Fruit fly (Drosophila melanogaster) whole organism, embryonic: ENCODE results near the gene CG10492.

Experiments
- Adf1 ChIP-seq: fragments of 200-800 bp; sonication (Bioruptor generic); IDR thresholded peaks from 2 replicates; pipeline ENCODE4 v1.3.6; 2022; ENCODE audit warnings: missing biosample characterization, missing genetic modification characterization
- Atf3 ChIP-seq: fragments of 200-800 bp; sonication (Bioruptor generic); optimal IDR thresholded peaks from 3 replicates; lab custom pipeline; 2016; ENCODE audit warnings: missing biosample characterization, missing genetic modification characterization
- CG10274 ChIP-seq: fragments of 200-800 bp; sonication (Bioruptor generic); optimal IDR thresholded peaks from 3 replicates; lab custom pipeline; 2017; ENCODE audit warnings: missing biosample characterization, mild to moderate bottlenecking, missing genetic modification characterization
- CG10543 ChIP-seq: fragments of 200-800 bp; sonication (Bioruptor generic); optimal IDR thresholded peaks from 3 replicates; lab custom pipeline; 2017; ENCODE audit warnings: missing biosample characterization, mild to moderate bottlenecking, missing genetic modification characterization, moderate library complexity
- CG11504 ChIP-seq: fragments of 200-800 bp; sonication (Bioruptor generic); optimal IDR thresholded peaks from 3 replicates; lab custom pipeline; 2019; ENCODE audit warnings: missing biosample characterization, mild to moderate bottlenecking, missing genetic modification characterization, moderate library complexity
- CG12071 ChIP-seq: fragments of 200-800 bp; sonication (Bioruptor generic); optimal IDR thresholded peaks from 3 replicates; lab custom pipeline; 2018; ENCODE audit warnings: missing biosample characterization, mild to moderate bottlenecking, missing genetic modification characterization
- CG12104 ChIP-seq: fragments of 200-800 bp; sonication (Bioruptor generic); optimal IDR thresholded peaks from 3 replicates; lab custom pipeline; 2016; ENCODE audit warnings: missing biosample characterization, missing genetic modification characterization
- CG14441 ChIP-seq: fragments of 200-800 bp; sonication (Bioruptor generic); IDR thresholded peaks from 2 replicates; pipeline ENCODE4 v1.3.6; 2022; ENCODE audit warnings: missing biosample characterization, missing genetic modification characterization
- CG15073 ChIP-seq: fragments of 200-800 bp; sonication (Bioruptor generic); optimal IDR thresholded peaks from 2 replicates; lab custom pipeline; 2016; ENCODE audit warnings: missing biosample characterization, missing genetic modification characterization
- CG1602 ChIP-seq: fragments of 200-800 bp; sonication (Bioruptor generic); optimal IDR thresholded peaks from 3 replicates; lab custom pipeline; 2016; ENCODE audit warnings: missing biosample characterization, missing genetic modification characterization
- CG17361 ChIP-seq: fragments of 200-800 bp; sonication (Bioruptor generic); IDR thresholded peaks from 3 replicates; pipeline ENCODE4 v1.3.6; 2022; ENCODE audit warnings: missing biosample characterization, missing genetic modification characterization
- CG18476 ChIP-seq: fragments of 200-800 bp; sonication (Bioruptor generic); optimal IDR thresholded peaks from 2 replicates; lab custom pipeline; 2016; ENCODE audit warnings: missing biosample characterization, mild to moderate bottlenecking, missing genetic modification characterization
- CG2199 ChIP-seq: fragments of 200-800 bp; sonication (Bioruptor generic); IDR thresholded peaks from 3 replicates; pipeline ENCODE4 v1.3.6; 2022; ENCODE audit warnings: missing biosample characterization, missing genetic modification characterization
- CG32532 ChIP-seq: fragments of 200-800 bp; sonication (Bioruptor generic); IDR thresholded peaks from 2 replicates; pipeline ENCODE4 v1.3.6; 2022; ENCODE audit warnings: missing biosample characterization, missing genetic modification characterization
- CG33213 ChIP-seq: fragments of 200-800 bp; sonication (Bioruptor generic); optimal IDR thresholded peaks from 3 replicates; lab custom pipeline; 2016; ENCODE audit warnings: missing biosample characterization, missing genetic modification characterization
- CG3847 ChIP-seq: fragments of 200-800 bp; sonication (Bioruptor generic); IDR thresholded peaks from 2 replicates; pipeline ENCODE4 v1.3.6; 2022; ENCODE audit warnings: missing biosample characterization, missing genetic modification characterization
- CG4617 ChIP-seq: fragments of 200-800 bp; sonication (Bioruptor generic); optimal IDR thresholded peaks from 3 replicates; lab custom pipeline; 2016; ENCODE audit warnings: missing biosample characterization, missing genetic modification characterization, borderline replicate concordance
- CG6175 ChIP-seq: fragments of 200-800 bp; sonication (Bioruptor generic); IDR thresholded peaks from 3 replicates; pipeline ENCODE4 v1.3.6; 2022; ENCODE audit warnings: missing biosample characterization, missing genetic modification characterization
- CG6689 ChIP-seq: fragments of 200-800 bp; sonication (Bioruptor generic); IDR thresholded peaks from 2 replicates; pipeline ENCODE4 v1.3.6; 2022; ENCODE audit warnings: missing biosample characterization, missing genetic modification characterization
- CG9817 ChIP-seq: fragments of 200-800 bp; sonication (Bioruptor generic); optimal IDR thresholded peaks from 2 replicates; lab custom pipeline; 2018; ENCODE audit warnings: missing biosample characterization, mild to moderate bottlenecking, missing genetic modification characterization, moderate library complexity
- CTCF ChIP-seq: fragments of 200-800 bp; sonication (Bioruptor generic); optimal IDR thresholded peaks from 2 replicates; lab custom pipeline; 2017; ENCODE audit warnings: missing biosample characterization, mild to moderate bottlenecking, missing genetic modification characterization, moderate library complexity
- CoRest ChIP-seq: fragments of 200-800 bp; sonication (Bioruptor generic); optimal IDR thresholded peaks from 3 replicates; lab custom pipeline; 2018; ENCODE audit warnings: missing biosample characterization, mild to moderate bottlenecking, missing genetic modification characterization, moderate library complexity
- CrebB ChIP-seq: fragments of 200-800 bp; sonication (Bioruptor generic); optimal IDR thresholded peaks from 3 replicates; lab custom pipeline; 2018; ENCODE audit warnings: missing biosample characterization, mild to moderate bottlenecking, missing genetic modification characterization
- Deaf1 ChIP-seq: fragments of 200-800 bp; optimal IDR thresholded peaks from 3 replicates; lab custom pipeline; 2019; ENCODE audit warnings: missing biosample characterization, mild to moderate bottlenecking, missing genetic modification characterization, moderate library complexity
- Dp ChIP-seq: fragments of 200-800 bp; sonication (Bioruptor generic); optimal IDR thresholded peaks from 2 replicates; lab custom pipeline; 2018; ENCODE audit warnings: missing biosample characterization, mild to moderate bottlenecking, missing genetic modification characterization, moderate library complexity
- E2f2 ChIP-seq: fragments of 200-800 bp; sonication (Bioruptor generic); IDR thresholded peaks from 2 replicates; pipeline ENCODE4 v1.3.6; 2022; ENCODE audit warnings: missing biosample characterization, missing genetic modification characterization
- Eip74EF ChIP-seq, 2 experiments: fragments of 200-800 bp in 1 of 2; fragments of >200 bp in 1 of 2; sonication (Bioruptor generic) in 1 of 2; optimal IDR thresholded peaks; 2 replicates each; lab custom pipeline; 2017 to 2019; ENCODE audit warnings: missing biosample characterization in 2 of 2, missing genetic modification characterization in 2 of 2, mild to moderate bottlenecking in 1 of 2, moderate library complexity in 1 of 2
- Fer1 ChIP-seq: fragments of 200-800 bp; sonication (Bioruptor generic); optimal IDR thresholded peaks from 2 replicates; lab custom pipeline; 2017; ENCODE audit warnings: missing biosample characterization, mild to moderate bottlenecking, missing genetic modification characterization
- Fer2 ChIP-seq: fragments of 200-800 bp; sonication (Bioruptor generic); optimal IDR thresholded peaks from 2 replicates; lab custom pipeline; 2018; ENCODE audit warnings: missing biosample characterization, mild to moderate bottlenecking, missing genetic modification characterization, moderate library complexity
- Hmr ChIP-seq: fragments of 200-800 bp; sonication (Bioruptor generic); optimal IDR thresholded peaks from 3 replicates; lab custom pipeline; 2017; ENCODE audit warnings: mild to moderate bottlenecking, missing biosample characterization, missing genetic modification reagents, missing genetic modification characterization
- Lim3 ChIP-seq: fragments of 200-800 bp; sonication (Bioruptor generic); IDR thresholded peaks from 2 replicates; pipeline ENCODE4 v1.3.6; 2022; ENCODE audit warnings: missing biosample characterization, missing genetic modification characterization
- MBD-R2 ChIP-seq: fragments of 200-800 bp; sonication (Bioruptor generic); IDR thresholded peaks from 2 replicates; pipeline ENCODE4 v1.3.6; 2022; ENCODE audit warnings: missing biosample characterization, missing genetic modification characterization
- MESR4 ChIP-seq: fragments of 200-800 bp; sonication (Bioruptor generic); optimal IDR thresholded peaks from 2 replicates; lab custom pipeline; 2018; ENCODE audit warnings: missing biosample characterization, mild to moderate bottlenecking, missing genetic modification characterization, moderate library complexity
- Opbp ChIP-seq: fragments of 200-800 bp; sonication (Bioruptor generic); IDR thresholded peaks from 3 replicates; pipeline ENCODE4 v1.3.6; 2022; ENCODE audit warnings: missing biosample characterization, missing genetic modification characterization; ENCODE audit not compliant: partially characterized antibody
- Pdp1 ChIP-seq, 2 experiments: fragments of 200-800 bp; sonication (Bioruptor generic); optimal IDR thresholded peaks; 3 replicates each; lab custom pipeline; 2016; ENCODE audit warnings: missing biosample characterization in 2 of 2, missing genetic modification characterization in 2 of 2, mild to moderate bottlenecking in 1 of 2, moderate library complexity in 1 of 2
- Sry-δ ChIP-seq: fragments of 200-800 bp; sonication (Bioruptor generic); optimal IDR thresholded peaks from 2 replicates; lab custom pipeline; 2016; ENCODE audit warnings: missing biosample characterization, missing genetic modification characterization
- YL-1 ChIP-seq: fragments of 200-800 bp; sonication (Bioruptor generic); optimal IDR thresholded peaks from 3 replicates; lab custom pipeline; 2017; ENCODE audit warnings: missing biosample characterization, mild to moderate bottlenecking, missing genetic modification characterization
- ci ChIP-seq: fragments of 200-800 bp; sonication (Bioruptor generic); IDR thresholded peaks from 3 replicates; pipeline ENCODE4 v1.3.6; 2022; ENCODE audit warnings: missing biosample characterization, missing genetic modification characterization
- crol ChIP-seq: fragments of 200-800 bp; sonication (Bioruptor generic); IDR thresholded peaks from 2 replicates; pipeline ENCODE4 v1.3.6; 2022; ENCODE audit warnings: missing biosample characterization, missing genetic modification characterization
- dm ChIP-seq: fragments of 200-800 bp; sonication (Bioruptor generic); optimal IDR thresholded peaks from 3 replicates; lab custom pipeline; 2016; ENCODE audit warnings: missing biosample characterization, missing genetic modification characterization
- fu2 ChIP-seq: fragments of 200-800 bp; sonication (Bioruptor generic); optimal IDR thresholded peaks from 2 replicates; lab custom pipeline; 2016; ENCODE audit warnings: missing biosample characterization, missing genetic modification characterization
- gfzf ChIP-seq: fragments of 200-800 bp; sonication (Bioruptor generic); optimal IDR thresholded peaks from 2 replicates; lab custom pipeline; 2016; ENCODE audit warnings: missing biosample characterization, mild to moderate bottlenecking, missing genetic modification characterization, moderate library complexity
- hkb ChIP-seq, 2 experiments: fragments of 200-800 bp in 1 of 2; fragments of >200 bp in 1 of 2; sonication (Bioruptor generic) in 1 of 2; IDR thresholded peaks in 1 of 2; optimal IDR thresholded peaks in 1 of 2; 2 replicates each; pipeline versions ENCODE4 v1.3.6 to Lab custom; 2017 to 2022; ENCODE audit warnings: missing biosample characterization in 1 of 2, missing genetic modification characterization in 1 of 2
- klu ChIP-seq: fragments of 200-800 bp; sonication (Bioruptor generic); IDR thresholded peaks from 2 replicates; pipeline ENCODE4 v1.3.6; 2022; ENCODE audit warnings: missing biosample characterization, missing genetic modification characterization
- phol ChIP-seq: fragments of 200-800 bp; sonication (Bioruptor generic); optimal IDR thresholded peaks from 3 replicates; lab custom pipeline; 2018; ENCODE audit warnings: missing biosample characterization, mild to moderate bottlenecking, missing genetic modification characterization, moderate library complexity
- pum ChIP-seq: fragments of 200-800 bp; sonication (Bioruptor generic); optimal IDR thresholded peaks from 2 replicates; lab custom pipeline; 2016; ENCODE audit warnings: missing biosample characterization, missing genetic modification characterization
- rib ChIP-seq: fragments of 200-800 bp; sonication (Bioruptor generic); IDR thresholded peaks from 2 replicates; pipeline ENCODE4 v1.3.6; 2022; ENCODE audit warnings: missing biosample characterization, missing genetic modification characterization
- sug ChIP-seq: fragments of 200-800 bp; optimal IDR thresholded peaks from 2 replicates; lab custom pipeline; 2019; ENCODE audit warnings: missing biosample characterization, mild to moderate bottlenecking, missing genetic modification characterization, moderate library complexity
- zf30C ChIP-seq: fragments of 200-800 bp; sonication (Bioruptor generic); optimal IDR thresholded peaks from 3 replicates; lab custom pipeline; 2018; ENCODE audit warnings: missing biosample characterization, mild to moderate bottlenecking, missing genetic modification characterization

CG10492 gene

dm6 chr2L:19053860-19054515 is at the start of gene CG10492 (continued):
- TF ChIP-seq CG11504 (tag; lab: Kevin White, UChicago) = peak; percentile 26
- peak; percentile 73 for TF ChIP-seq hkb (optimal IDR thresholded peaks at IDR 0.05; lab: Kevin White, UChicago)
- TF ChIP-seq hkb (GFP tag; IDR thresholded peaks at IDR 0.05; lab: Robert Waterston, UW) = no peak
- peak; percentile 23; the same call in 1 of the 3 replicates for TF ChIP-seq CG17361 (GFP tag; lab: Robert Waterston, UW)
- 0 out of 3 replicates have a peak, but pooled peaks have one; percentile 15 for TF ChIP-seq CG2199 (GFP tag; lab: Robert Waterston, UW)
- TF ChIP-seq CG32532 = peak; percentile 34; the same call in 1 of the 2 replicates
- TF ChIP-seq Adf1 (GFP tag; lab: Robert Waterston, UW) = peak; percentile 84
- TF ChIP-seq fu2 (GFP tag; lab: Kevin White, UChicago) = no peak
- peak; percentile 94 for TF ChIP-seq E2f2 (GFP tag; lab: Robert Waterston, UW)
- TF ChIP-seq Fer2 = no peak
- no peak for TF ChIP-seq CG14441 (GFP tag; lab: Robert Waterston, UW)
- peak; percentile 54 for TF ChIP-seq MBD-R2 (GFP tag; lab: Robert Waterston, UW)
- no peak for TF ChIP-seq CG10274 (GFP tag; lab: Kevin White, UChicago)
- TF ChIP-seq CG18476 (GFP tag; lab: Kevin White, UChicago) = no peak
- peak; percentile 42 for TF ChIP-seq CoRest (tag; lab: Kevin White, UChicago)
- peak; percentile 93 for TF ChIP-seq Dp (GFP tag; lab: Kevin White, UChicago)
- TF ChIP-seq Fer1 = peak; percentile 24
- TF ChIP-seq MESR4 (GFP tag; lab: Kevin White, UChicago) = peak; percentile 92
- TF ChIP-seq ci (GFP tag; lab: Robert Waterston, UW) = peak; percentile 49; the same call in 1 of the 3 replicates
- TF ChIP-seq gfzf (GFP tag; lab: Kevin White, UChicago) = peak; percentile 91
- TF ChIP-seq CG12104 (GFP tag; lab: Kevin White, UChicago) = no peak
- TF ChIP-seq Opbp (GFP tag; lab: Robert Waterston, UW) = peak; percentile 51; the same call in 1 of the 3 replicates
- TF ChIP-seq CG6175 (GFP tag; lab: Robert Waterston, UW) = peak; percentile 40; the same call in 1 of the 3 replicates
- no peak for TF ChIP-seq Atf3 (GFP tag; lab: Kevin White, UChicago)
- peak; percentile 52 for TF ChIP-seq Sry-δ (GFP tag; lab: Kevin White, UChicago)
- no peak for TF ChIP-seq CG12071 (GFP tag; lab: Kevin White, UChicago)
- TF ChIP-seq Lim3 (GFP tag; lab: Robert Waterston, UW) = no peak
- TF ChIP-seq CG4617 (GFP tag; lab: Kevin White, UChicago) = peak; percentile 92
- no peak for TF ChIP-seq Eip74EF (GFP tag; optimal IDR thresholded peaks at IDR 0.05; lab: Kevin White, UChicago)
- no peak for TF ChIP-seq zf30C (GFP tag; lab: Kevin White, UChicago)
- TF ChIP-seq Deaf1 (tag; lab: Kevin White, UChicago) = peak; percentile 10
- TF ChIP-seq Hmr (GFP tag; lab: Kevin White, UChicago) = peak; percentile 19
- peak; percentile 36 for TF ChIP-seq CrebB (tag; lab: Kevin White, UChicago)
- peak; percentile 28 for TF ChIP-seq CG10543 (GFP tag; lab: Kevin White, UChicago)
- TF ChIP-seq CG3847 = peak; percentile 52; the same call in 1 of the 2 replicates
- no peak for TF ChIP-seq CG9817 (tag; lab: Kevin White, UChicago)
- peak; percentile 79 for TF ChIP-seq YL-1 (GFP tag; lab: Kevin White, UChicago)
- TF ChIP-seq phol (tag; lab: Kevin White, UChicago) = peak; percentile 62
- no peak for TF ChIP-seq Pdp1 (GFP tag; optimal IDR thresholded peaks at IDR 0.05; lab: Kevin White, UChicago)
- TF ChIP-seq CG15073 = no peak
- no peak for TF ChIP-seq pum (GFP tag; lab: Kevin White, UChicago)
- TF ChIP-seq CTCF = peak; percentile 37
- TF ChIP-seq sug (tag; lab: Kevin White, UChicago) = peak; percentile 49
- TF ChIP-seq dm (GFP tag; lab: Kevin White, UChicago) = peak; percentile 60
- peak; percentile 100 for TF ChIP-seq crol
- TF ChIP-seq CG33213 = peak; percentile 35
- peak; percentile 39; the same call in 1 of the 2 replicates for TF ChIP-seq klu (GFP tag; lab: Robert Waterston, UW)
- TF ChIP-seq CG1602 (GFP tag; lab: Kevin White, UChicago) = no peak
- peak; percentile 69; the same call in 1 of the 2 replicates for TF ChIP-seq rib (GFP tag; lab: Robert Waterston, UW)
- TF ChIP-seq CG6689 (GFP tag; lab: Robert Waterston, UW) = no peak
